Worm (Caenorhabditis elegans) whole organism, L2 larva: ENCODE data around the gene C50E3.13.

Experiments
- aly-2 ChIP-seq: fragments of 150-350 bp; optimal IDR thresholded peaks from 2 replicates; lab custom pipeline; 2014; ENCODE audit warnings: missing biosample characterization, missing genetic modification characterization
- elt-3 ChIP-seq: sonication (generic microtip); optimal IDR thresholded peaks from 2 replicates; lab custom pipeline; 2017; ENCODE audit warnings: missing biosample characterization, missing genetic modification characterization
- lin-13 ChIP-seq: fragments of 150-350 bp; optimal IDR thresholded peaks from 2 replicates; lab custom pipeline; 2014; ENCODE audit warnings: missing biosample characterization, missing genetic modification reagents, missing genetic modification characterization
- lin-39 ChIP-seq: fragments of 150-350 bp; optimal IDR thresholded peaks from 2 replicates; lab custom pipeline; 2014; ENCODE audit warnings: missing biosample characterization, missing genetic modification reagents, missing genetic modification characterization
- nhr-11 ChIP-seq: fragments of 150-350 bp; optimal IDR thresholded peaks from 2 replicates; lab custom pipeline; 2014; ENCODE audit warnings: missing biosample characterization, missing genetic modification characterization
- nhr-77 ChIP-seq: fragments of 150-350 bp; optimal IDR thresholded peaks from 2 replicates; lab custom pipeline; 2014; ENCODE audit warnings: missing biosample characterization, missing genetic modification characterization
- ztf-4 ChIP-seq: fragments of 150-350 bp; optimal IDR thresholded peaks from 2 replicates; lab custom pipeline; 2014; ENCODE audit warnings: missing biosample characterization, missing genetic modification characterization

ce11 chrV:7634657-7635056, 10.6 kb upstream of the C50E3.13 start, which contains the start of gene srd-31:
- TF ChIP-seq elt-3 (tag; lab: Kevin White, UChicago) (no peak), lin-39 (tag; lab: Kevin White, UChicago) (no peak), nhr-77 (tag; lab: Kevin White, UChicago) (no peak), nhr-11 (tag; lab: Kevin White, UChicago) (no peak), ztf-4 (tag; lab: Kevin White, UChicago) (no peak), aly-2 (no peak), lin-13 (GFP tag; lab: Kevin White, UChicago) (no peak)
